Worm (Caenorhabditis elegans) whole organism, late embryonic: ENCODE data around the gene C54D10.10.

Experiments
- T23F11.4 ChIP-seq: fragments of 200-800 bp; sonication (Bioruptor generic); optimal IDR thresholded peaks from 2 replicates; lab custom pipeline; 2018; ENCODE audit warnings: mild to moderate bottlenecking, missing genetic modification characterization, missing compliant biosample characterization
- gmeb-2 ChIP-seq: sonication (generic microtip); optimal IDR thresholded peaks from 2 replicates; lab custom pipeline; 2016; ENCODE audit warnings: missing genetic modification characterization, inconsistent platforms, missing compliant biosample characterization
- lin-11 ChIP-seq: fragments of 200-800 bp; sonication (Bioruptor generic); optimal IDR thresholded peaks from 2 replicates; lab custom pipeline; 2018; ENCODE audit warnings: mild to moderate bottlenecking, missing genetic modification characterization, missing compliant biosample characterization
- pha-2 ChIP-seq: sonication (generic microtip); optimal IDR thresholded peaks from 2 replicates; lab custom pipeline; 2017; ENCODE audit warnings: mild to moderate bottlenecking, missing genetic modification characterization, missing compliant biosample characterization
- pha-4 ChIP-seq: fragments of 150-350 bp; optimal IDR thresholded peaks from 2 replicates; lab custom pipeline; 2018; ENCODE audit warnings: missing biosample characterization, missing genetic modification reagents, missing genetic modification characterization

ce11 chrV:12491070-12491643, 41.4 kb upstream of the C54D10.10 start:
- TF ChIP-seq gmeb-2 (tag; lab: Kevin White, UChicago) (no peak), pha-2 (tag; lab: Kevin White, UChicago) (no peak), T23F11.4 (GFP tag; lab: Kevin White, UChicago) (no peak), lin-11 (tag; lab: Kevin White, UChicago) (no peak), pha-4 (tag; lab: Kevin White, UChicago) (no peak)
